Worm (Caenorhabditis elegans) whole organism, L3 larva: ENCODE data around the gene nhr-133.

Experiments
- R02D3.7 ChIP-seq: fragments of 150-350 bp; optimal IDR thresholded peaks from 2 replicates; lab custom pipeline; 2014; ENCODE audit warnings: missing biosample characterization, missing genetic modification characterization
- ZK546.5 ChIP-seq: sonication (generic microtip); optimal IDR thresholded peaks from 2 replicates; lab custom pipeline; 2017; ENCODE audit warnings: missing biosample characterization, missing genetic modification characterization
- ama-1 ChIP-seq: fragments of 150-350 bp; optimal IDR thresholded peaks from 2 replicates; lab custom pipeline; 2018
- ceh-16 ChIP-seq: sonication (generic microtip); optimal IDR thresholded peaks from 2 replicates; lab custom pipeline; 2017; ENCODE audit warnings: missing biosample characterization, missing genetic modification characterization
- ceh-82 ChIP-seq: fragments of 150-350 bp; optimal IDR thresholded peaks from 2 replicates; lab custom pipeline; 2014; ENCODE audit warnings: missing biosample characterization, missing genetic modification characterization
- ceh-9 ChIP-seq: sonication (generic microtip); optimal IDR thresholded peaks from 2 replicates; lab custom pipeline; 2018; ENCODE audit warnings: missing biosample characterization, missing genetic modification characterization
- egl-27 ChIP-seq: sonication (generic microtip); optimal IDR thresholded peaks from 4 replicates; lab custom pipeline; 2017; ENCODE audit warnings: missing biosample characterization, missing genetic modification reagents, missing genetic modification characterization
- egl-5 ChIP-seq: fragments of 150-350 bp; optimal IDR thresholded peaks from 2 replicates; lab custom pipeline; 2017; ENCODE audit warnings: missing biosample characterization, missing genetic modification reagents, missing genetic modification characterization, inconsistent platforms
- elt-1 ChIP-seq: fragments of 150-350 bp; optimal IDR thresholded peaks from 2 replicates; lab custom pipeline; 2014; ENCODE audit warnings: missing biosample characterization, missing genetic modification characterization
- elt-3 ChIP-seq, 3 experiments: fragments of 150-350 bp in 1 of 3; sonication (generic microtip) in 2 of 3; optimal IDR thresholded peaks; 2 replicates in 2 of 3; 4 replicates in 1 of 3; lab custom pipeline; 2014 to 2017; ENCODE audit warnings: missing biosample characterization in 3 of 3, missing genetic modification characterization in 3 of 3
- eor-1 ChIP-seq, 2 experiments: fragments of 150-350 bp; optimal IDR thresholded peaks; 2 replicates each; lab custom pipeline; 2014 to 2018; ENCODE audit warnings: missing biosample characterization in 2 of 2, missing genetic modification characterization in 2 of 2
- fkh-10 ChIP-seq: sonication (generic microtip); optimal IDR thresholded peaks from 2 replicates; lab custom pipeline; 2017; ENCODE audit warnings: missing biosample characterization, missing genetic modification reagents, missing genetic modification characterization
- jun-1 ChIP-seq: fragments of 150-350 bp; optimal IDR thresholded peaks from 2 replicates; lab custom pipeline; 2014; ENCODE audit warnings: missing biosample characterization, missing genetic modification reagents, missing genetic modification characterization
- lin-15B ChIP-seq: fragments of 150-350 bp; optimal IDR thresholded peaks from 2 replicates; lab custom pipeline; 2014; ENCODE audit warnings: missing biosample characterization, missing genetic modification characterization
- lin-39 ChIP-seq: fragments of 150-350 bp; optimal IDR thresholded peaks from 2 replicates; lab custom pipeline; 2018; ENCODE audit warnings: missing biosample characterization, missing genetic modification reagents, missing genetic modification characterization
- lsy-12 ChIP-seq: sonication (generic microtip); optimal IDR thresholded peaks from 2 replicates; lab custom pipeline; 2016; ENCODE audit warnings: mild to moderate bottlenecking, missing genetic modification characterization, missing compliant biosample characterization
- mdl-1 ChIP-seq: fragments of 150-350 bp; optimal IDR thresholded peaks from 2 replicates; lab custom pipeline; 2014; ENCODE audit warnings: missing biosample characterization, missing genetic modification characterization
- nfya-1 ChIP-seq: sonication (generic microtip); optimal IDR thresholded peaks from 2 replicates; lab custom pipeline; 2017; ENCODE audit warnings: missing genetic modification characterization, mild to moderate bottlenecking, missing compliant biosample characterization, antibody characterized with exemption, moderate library complexity; ENCODE audit not compliant: insufficient read depth
- nhr-11 ChIP-seq: fragments of 150-350 bp; optimal IDR thresholded peaks from 2 replicates; lab custom pipeline; 2014; ENCODE audit warnings: missing biosample characterization, missing genetic modification characterization
- nhr-12 ChIP-seq: fragments of 150-350 bp; optimal IDR thresholded peaks from 2 replicates; lab custom pipeline; 2014; ENCODE audit warnings: missing biosample characterization, missing genetic modification characterization
- nhr-237 ChIP-seq: fragments of 150-350 bp; optimal IDR thresholded peaks from 2 replicates; lab custom pipeline; 2014; ENCODE audit warnings: missing biosample characterization, missing genetic modification characterization
- nhr-25 ChIP-seq: sonication (generic microtip); optimal IDR thresholded peaks from 2 replicates; lab custom pipeline; 2017; ENCODE audit warnings: missing biosample characterization, missing genetic modification characterization
- nhr-28 ChIP-seq: fragments of 150-350 bp; optimal IDR thresholded peaks from 2 replicates; lab custom pipeline; 2014; ENCODE audit warnings: missing biosample characterization, missing genetic modification characterization
- nhr-43 ChIP-seq: sonication (generic microtip); optimal IDR thresholded peaks from 2 replicates; lab custom pipeline; 2016; ENCODE audit warnings: mild to moderate bottlenecking, missing genetic modification characterization, missing compliant biosample characterization; ENCODE audit not compliant: poor library complexity, severe bottlenecking
- nhr-67 ChIP-seq: fragments of 150-350 bp; optimal IDR thresholded peaks from 2 replicates; lab custom pipeline; 2014; ENCODE audit warnings: missing biosample characterization, missing genetic modification characterization
- nhr-76 ChIP-seq: fragments of 150-350 bp; sonication (generic microtip); optimal IDR thresholded peaks from 5 replicates; lab custom pipeline; 2014; ENCODE audit warnings: missing biosample characterization, missing genetic modification characterization
- nhr-77 ChIP-seq: fragments of 150-350 bp; optimal IDR thresholded peaks from 2 replicates; lab custom pipeline; 2014; ENCODE audit warnings: missing biosample characterization, missing genetic modification characterization
- pha-4 ChIP-seq: fragments of 150-350 bp; optimal IDR thresholded peaks from 2 replicates; lab custom pipeline; 2014; ENCODE audit warnings: missing biosample characterization, missing genetic modification reagents, missing genetic modification characterization
- sea-2 ChIP-seq: fragments of 150-350 bp; sonication (generic microtip); optimal IDR thresholded peaks from 4 replicates; lab custom pipeline; 2014; ENCODE audit warnings: missing biosample characterization, missing genetic modification reagents, missing genetic modification characterization
- skn-1 ChIP-seq: fragments of 150-350 bp; optimal IDR thresholded peaks from 2 replicates; lab custom pipeline; 2014; ENCODE audit warnings: missing biosample characterization, missing genetic modification characterization
- snpc-4 ChIP-seq: fragments of 150-350 bp; optimal IDR thresholded peaks from 2 replicates; lab custom pipeline; 2014; ENCODE audit warnings: missing biosample characterization, missing genetic modification characterization
- tbx-2 ChIP-seq: sonication (generic microtip); optimal IDR thresholded peaks from 2 replicates; lab custom pipeline; 2016; ENCODE audit warnings: mild to moderate bottlenecking, missing genetic modification characterization, missing compliant biosample characterization
- unc-39 ChIP-seq: sonication (generic microtip); optimal IDR thresholded peaks from 4 replicates; lab custom pipeline; 2017; ENCODE audit warnings: missing biosample characterization, missing genetic modification characterization
- unc-62 ChIP-seq: fragments of 150-350 bp; sonication (generic microtip); optimal IDR thresholded peaks from 4 replicates; lab custom pipeline; 2014; ENCODE audit warnings: missing biosample characterization, missing genetic modification reagents, missing genetic modification characterization
- zag-1 ChIP-seq: fragments of 150-350 bp; optimal IDR thresholded peaks from 2 replicates; lab custom pipeline; 2014; ENCODE audit warnings: missing biosample characterization, missing genetic modification characterization
- ztf-11 ChIP-seq: fragments of 150-350 bp; optimal IDR thresholded peaks from 2 replicates; lab custom pipeline; 2014; ENCODE audit warnings: missing biosample characterization, missing genetic modification characterization
- ztf-4 ChIP-seq: fragments of 150-350 bp; optimal IDR thresholded peaks from 2 replicates; lab custom pipeline; 2014; ENCODE audit warnings: missing biosample characterization, missing genetic modification characterization

The nhr-133 gene

ce11 chrV:2185486-2185885 lies 26.4 kb downstream of the nhr-133 start:
- TF ChIP-seq nhr-11 (tag; lab: Kevin White, UChicago) (no peak), ztf-4 (tag; lab: Kevin White, UChicago) (no peak), ceh-16 (tag; lab: Kevin White, UChicago) (no peak), ceh-82 (no peak), unc-62 (GFP tag; lab: Kevin White, UChicago) (no peak), snpc-4 (tag; lab: Kevin White, UChicago) (no peak), egl-5 (tag; lab: Kevin White, UChicago) (no peak), nfya-1 (tag; lab: Kevin White, UChicago) (no peak), egl-27 (no peak), sea-2 (GFP tag; lab: Kevin White, UChicago) (no peak), R02D3.7 (tag; lab: Kevin White, UChicago) (no peak), fkh-10 (GFP tag; lab: Kevin White, UChicago) (no peak), mdl-1 (tag; lab: Kevin White, UChicago) (no peak), nhr-67 (tag; lab: Kevin White, UChicago) (no peak), jun-1 (no peak), lin-39 (tag; lab: Kevin White, UChicago) (no peak), lin-15B (tag; lab: Kevin White, UChicago) (no peak), eor-1 (tag; optimal IDR thresholded peaks at IDR 0.05; lab: Kevin White, UChicago) (no peak), zag-1 (tag; lab: Kevin White, UChicago) (no peak), elt-1 (no peak)

DNA sequence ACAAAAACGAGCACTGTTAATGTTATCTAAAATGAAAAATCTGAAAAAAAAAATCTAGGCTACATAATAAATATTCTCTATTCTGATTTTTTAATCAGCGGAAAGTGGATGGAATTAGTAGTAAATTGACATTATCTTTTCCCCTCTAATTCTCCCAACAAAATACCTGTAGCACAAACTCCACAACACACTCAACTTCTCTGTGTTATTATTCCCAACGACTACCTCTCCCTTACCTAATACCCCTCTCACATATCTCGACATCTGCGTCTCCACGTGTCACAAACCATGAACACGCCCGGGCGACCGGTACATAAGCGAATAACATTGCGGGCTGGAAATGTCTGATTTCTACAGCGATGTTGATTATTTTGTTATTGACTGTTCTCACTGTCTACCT lies 28.8 kb downstream of the nhr-133 start, which contains the start of gene cyp-33C2:
cyp-33C2 (plus strand) TSS at position 327 of the 400 bp plus-strand sequence.
- TF ChIP-seq fkh-10 (GFP tag; lab: Kevin White, UChicago) (no peak), egl-27 (no peak), nhr-43 (tag; lab: Kevin White, UChicago) (no peak), ceh-9 (tag; lab: Kevin White, UChicago) (no peak), nhr-11 (tag; lab: Kevin White, UChicago) (no peak), ama-1 (lab: Kevin White, UChicago) (no peak), pha-4 (tag; lab: Kevin White, UChicago) (no peak), skn-1 (tag; lab: Kevin White, UChicago) (no peak), lin-15B (tag; lab: Kevin White, UChicago) (no peak), nhr-76 (tag; lab: Kevin White, UChicago) (no peak), nhr-77 (tag; lab: Kevin White, UChicago) (no peak), snpc-4 (tag; lab: Kevin White, UChicago) (no peak), ztf-4 (tag; lab: Kevin White, UChicago) (no peak), lsy-12 (tag; lab: Kevin White, UChicago) (no peak)

- no peak for TF ChIP-seq nhr-237 (tag; lab: Kevin White, UChicago)
- no peak for TF ChIP-seq nhr-11 (tag; lab: Kevin White, UChicago)
- TF ChIP-seq mdl-1 (tag; lab: Kevin White, UChicago) = no peak
- no peak for TF ChIP-seq unc-39 (tag; lab: Kevin White, UChicago)
- no peak for TF ChIP-seq nhr-43 (tag; lab: Kevin White, UChicago)
- TF ChIP-seq lin-39 (tag; lab: Kevin White, UChicago) = no peak
- no peak for TF ChIP-seq nhr-12 (tag; lab: Kevin White, UChicago)
- TF ChIP-seq zag-1 (tag; lab: Kevin White, UChicago) = no peak
- no peak for TF ChIP-seq sea-2 (GFP tag; lab: Kevin White, UChicago)
- no peak for TF ChIP-seq jun-1
- no peak for TF ChIP-seq lin-15B (tag; lab: Kevin White, UChicago)
- TF ChIP-seq nfya-1 (tag; lab: Kevin White, UChicago) = no peak
- TF ChIP-seq tbx-2 (tag; lab: Kevin White, UChicago) = no peak
- TF ChIP-seq ceh-9 (tag; lab: Kevin White, UChicago) = no peak
- TF ChIP-seq elt-3 (tag; optimal IDR thresholded peaks at IDR 0.05; lab: Kevin White, UChicago) = no peak
- TF ChIP-seq nhr-28 (tag; lab: Kevin White, UChicago) = no peak
- no peak for TF ChIP-seq fkh-10 (GFP tag; lab: Kevin White, UChicago)
- TF ChIP-seq nhr-77 (tag; lab: Kevin White, UChicago) = no peak
- TF ChIP-seq nhr-25 = no peak
Observed at ce11 chrV:2181738-2182137, 30.2 kb downstream of the nhr-133 start, which contains the start of gene srbc-16. TSS of gene srbc-16 (plus strand) at chrV:2182038.

DNA sequence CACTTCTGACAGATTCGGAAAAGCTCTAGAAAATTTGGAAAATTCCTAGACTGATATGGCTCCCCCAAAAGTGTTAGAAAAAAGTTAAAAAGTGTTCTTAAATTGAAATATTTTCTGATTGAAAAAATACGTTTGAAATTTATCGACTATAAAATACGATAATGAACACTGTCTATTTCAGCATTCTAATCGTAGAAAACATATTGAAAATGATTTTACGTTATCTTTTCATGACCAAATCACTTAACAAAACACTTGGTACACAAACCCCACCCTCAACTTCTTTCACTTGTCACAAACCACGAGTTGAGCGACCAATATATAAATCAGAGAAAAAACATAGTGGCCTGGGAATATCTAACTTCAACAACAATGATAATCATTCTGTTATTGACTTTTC lies 32.7 kb downstream of the nhr-133 start, which contains the start of gene cyp-33C1:
cyp-33C1 (plus strand) TSS at position 301 of the 400 bp plus-strand sequence.
- TF ChIP-seq sea-2 (GFP tag; lab: Kevin White, UChicago) (no peak), zag-1 (tag; lab: Kevin White, UChicago) (no peak), nhr-67 (tag; lab: Kevin White, UChicago) (no peak), ztf-11 (tag; lab: Kevin White, UChicago) (no peak), ZK546.5 (tag; lab: Kevin White, UChicago) (no peak), lin-15B (tag; lab: Kevin White, UChicago) (no peak), nhr-12 (tag; lab: Kevin White, UChicago) (no peak), eor-1 (tag; optimal IDR thresholded peaks at IDR 0.05; lab: Kevin White, UChicago) (no peak), ceh-16 (tag; lab: Kevin White, UChicago) (no peak), lsy-12 (tag; lab: Kevin White, UChicago) (no peak)
- TF ChIP-seq, all 47 proteins: peak for 0
